Fruit fly (Drosophila melanogaster): ENCODE results near the gene CG10859.

CG10859 gene

DNA sequence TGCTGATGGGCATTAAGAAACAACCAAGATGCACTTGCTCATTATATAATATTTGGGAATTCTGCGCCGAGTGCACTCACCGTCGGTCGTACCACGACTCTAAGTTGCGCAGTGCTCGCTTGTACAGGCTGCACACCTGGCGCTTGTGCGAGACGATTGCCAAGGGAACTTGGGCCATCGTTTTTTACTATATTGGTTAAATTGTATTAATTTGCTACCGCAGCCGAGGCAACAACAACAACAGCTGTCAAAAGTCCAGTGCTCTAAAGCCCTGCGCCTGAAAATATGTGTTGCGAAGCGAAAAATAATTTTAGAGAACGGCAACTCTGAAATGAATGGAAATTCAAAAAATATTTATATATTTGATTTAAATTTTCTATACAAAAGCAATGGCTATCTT lies 27.7 kb downstream of the CG10859 start, which contains the start of gene ND-B22 (continued):
- peak; percentile 4 for TF ChIP-seq Antp (GFP tag; optimal IDR thresholded peaks at IDR 0.05)
- peak; percentile 69 for TF ChIP-seq slbo (GFP tag; IDR thresholded peaks at IDR 0.05)
- no peak for TF ChIP-seq Camta (GFP tag; optimal IDR thresholded peaks at IDR 0.05)
- no peak for TF ChIP-seq cato (GFP tag; optimal IDR thresholded peaks at IDR 0.05; ENCODE audit: borderline replicate concordance)
- TF ChIP-seq org-1 (GFP tag; optimal IDR thresholded peaks at IDR 0.05): no peak
- no peak for TF ChIP-seq CG42726 (GFP tag; IDR thresholded peaks at IDR 0.05; ENCODE audit: partially characterized antibody)
- TF ChIP-seq Meics (GFP tag; optimal IDR thresholded peaks at IDR 0.05): peak; percentile 36
- no peak for TF ChIP-seq tll (GFP tag; optimal IDR thresholded peaks at IDR 0.05)
- no peak for TF ChIP-seq kah (GFP tag; optimal IDR thresholded peaks at IDR 0.05)
- TF ChIP-seq hbn (GFP tag; IDR thresholded peaks at IDR 0.05; ENCODE audit: partially characterized antibody): peak; percentile 37; the same call in 1 of the 2 replicates
- no peak for TF ChIP-seq cwo (GFP tag; optimal IDR thresholded peaks at IDR 0.05)
- peak; percentile 8 for TF ChIP-seq Bteb2 (GFP tag; optimal IDR thresholded peaks at IDR 0.05)
- peak; percentile 8 for TF ChIP-seq repo (GFP tag; optimal IDR thresholded peaks at IDR 0.05)
- TF ChIP-seq CG17802 (tag; optimal IDR thresholded peaks at IDR 0.05): peak; percentile 32
- peak; percentile 10 for TF ChIP-seq dmrt11E (tag; optimal IDR thresholded peaks at IDR 0.05)
- TF ChIP-seq sqz (GFP tag; optimal IDR thresholded peaks at IDR 0.05): no peak
- peak; percentile 30 for TF ChIP-seq Max (GFP tag; optimal IDR thresholded peaks at IDR 0.05)
- peak; percentile 56 for TF ChIP-seq CG3281 (GFP tag; optimal IDR thresholded peaks at IDR 0.05)
- TF ChIP-seq gem (tag; optimal IDR thresholded peaks at IDR 0.05): peak; percentile 43
- peak; percentile 26 for TF ChIP-seq CG4424 (GFP tag; optimal IDR thresholded peaks at IDR 0.05)
- TF ChIP-seq Atf3 (GFP tag; optimal IDR thresholded peaks at IDR 0.05): no peak
- peak; percentile 76 for TF ChIP-seq pzg (GFP tag; optimal IDR thresholded peaks at IDR 0.05)
- TF ChIP-seq CG14710 (tag; optimal IDR thresholded peaks at IDR 0.05): peak; percentile 42
- peak; percentile 37 for TF ChIP-seq nom (GFP tag; optimal IDR thresholded peaks at IDR 0.05)
- TF ChIP-seq Vsx1 (GFP tag; optimal IDR thresholded peaks at IDR 0.05): peak; percentile 33
- TF ChIP-seq pnt (GFP tag; optimal IDR thresholded peaks at IDR 0.05): no peak
- peak; percentile 25 for TF ChIP-seq fu2 (GFP tag; optimal IDR thresholded peaks at IDR 0.05)
- peak; percentile 49 for TF ChIP-seq CG17385 (GFP tag; optimal IDR thresholded peaks at IDR 0.05)
- TF ChIP-seq CG17359 (tag; optimal IDR thresholded peaks at IDR 0.05): peak; percentile 25
- TF ChIP-seq ase (GFP tag; IDR thresholded peaks at IDR 0.05): no peak
- TF ChIP-seq CG11723 (GFP tag; optimal IDR thresholded peaks at IDR 0.05): no peak
- TF ChIP-seq sna (GFP tag; IDR thresholded peaks at IDR 0.05; ENCODE audit: partially characterized antibody): peak; percentile 43; the same call in 1 of the 2 replicates
- TF ChIP-seq Myb (GFP tag; optimal IDR thresholded peaks at IDR 0.05): peak; percentile 73
- TF ChIP-seq wdn (GFP tag; IDR thresholded peaks at IDR 0.05): peak; percentile 22; the same call in 1 of the 2 replicates
- peak; percentile 22 for TF ChIP-seq CG10979 (tag; optimal IDR thresholded peaks at IDR 0.05)
- TF ChIP-seq CG33213 (GFP tag; optimal IDR thresholded peaks at IDR 0.05): peak; percentile 30
- peak; percentile 70 for TF ChIP-seq Rfx (GFP tag; IDR thresholded peaks at IDR 0.05)
- no peak for TF ChIP-seq Tbp (GFP tag; optimal IDR thresholded peaks at IDR 0.05)
- no peak for TF ChIP-seq gt (GFP tag; IDR thresholded peaks at IDR 0.05)
- no peak for TF ChIP-seq prd (optimal IDR thresholded peaks at IDR 0.05)
- TF ChIP-seq prd (GFP tag; IDR thresholded peaks at IDR 0.05): 0 out of 3 replicates have a peak, but pooled peaks have one; percentile 7
- peak; percentile 5 for TF ChIP-seq CG7786 (GFP tag; optimal IDR thresholded peaks at IDR 0.05)
- TF ChIP-seq shn (GFP tag; optimal IDR thresholded peaks at IDR 0.05): peak; percentile 6
- peak; percentile 6 for TF ChIP-seq bab2 (GFP tag; optimal IDR thresholded peaks at IDR 0.05)
- peak; percentile 93 for TF ChIP-seq E2f2 (GFP tag; IDR thresholded peaks at IDR 0.05)
- no peak for TF ChIP-seq salm (tag; optimal IDR thresholded peaks at IDR 0.05)
- peak; percentile 30 for TF ChIP-seq chn (GFP tag; optimal IDR thresholded peaks at IDR 0.05)
- TF ChIP-seq Hsf (GFP tag; optimal IDR thresholded peaks at IDR 0.05): peak; percentile 47
- peak; percentile 96 for TF ChIP-seq stwl (tag; optimal IDR thresholded peaks at IDR 0.05)
- TF ChIP-seq lilli (GFP tag; optimal IDR thresholded peaks at IDR 0.05): peak; percentile 67
- TF ChIP-seq gro (GFP tag; optimal IDR thresholded peaks at IDR 0.05): peak; percentile 32

Data from whole organism, embryonic.